Worm (Caenorhabditis elegans) whole organism, dauer: Measurements from ENCODE around the gene Y116A8B.4.

Source experiments
- unc-62 ChIP-seq: sonication (generic microtip); optimal IDR thresholded peaks from 2 replicates; lab custom pipeline; 2017; ENCODE audit warnings: missing biosample characterization, missing genetic modification reagents, missing genetic modification characterization

Y116A8B.4 gene

DNA sequence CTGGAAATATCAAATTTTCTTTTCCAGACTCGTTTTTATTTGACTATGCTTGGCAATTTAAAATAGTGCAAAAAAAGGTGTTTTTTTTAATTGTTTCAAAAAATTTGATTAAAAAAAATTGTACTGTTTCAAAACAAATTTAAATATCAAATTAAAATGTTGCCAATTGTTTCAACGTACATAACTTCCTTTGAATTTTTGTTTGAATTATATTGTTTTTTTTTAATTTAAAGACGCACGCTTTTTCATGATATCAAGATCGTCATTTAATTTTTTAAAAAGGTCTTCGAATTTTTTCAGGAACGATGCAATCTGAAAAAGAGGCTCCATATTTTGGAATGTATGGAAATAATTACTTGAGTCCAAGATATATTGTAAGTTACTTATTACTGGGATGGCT, at the start of gene Y116A8B.4:
Y116A8B.4 (plus strand) TSS at position 301 of the 400 bp plus-strand sequence.
- TF ChIP-seq unc-62, result no peak

- TF ChIP-seq unc-62, result no peak
Measured at ce11 chrIV:17174087-17174486, 49.5 kb upstream of the Y116A8B.4 start.

DNA sequence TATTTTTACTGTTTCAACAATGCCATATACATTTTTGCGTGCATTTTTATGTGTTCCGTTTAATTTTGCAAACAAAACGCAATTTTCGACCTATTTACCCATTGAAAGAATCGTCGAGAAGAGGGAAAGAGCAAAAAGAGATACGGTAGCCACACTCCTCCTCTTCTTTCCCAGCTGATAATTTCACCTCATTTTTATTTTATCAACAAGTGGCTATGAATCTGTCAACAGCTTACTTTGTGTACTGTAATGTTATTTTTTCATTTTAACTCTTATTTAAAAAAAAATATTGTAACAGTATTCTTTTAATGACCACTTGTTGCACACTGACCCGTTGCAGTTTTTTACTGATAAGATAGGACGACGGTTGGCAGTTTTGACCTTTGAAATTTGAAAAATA, 48.6 kb upstream of the Y116A8B.4 start:
- no peak for TF ChIP-seq unc-62

DNA sequence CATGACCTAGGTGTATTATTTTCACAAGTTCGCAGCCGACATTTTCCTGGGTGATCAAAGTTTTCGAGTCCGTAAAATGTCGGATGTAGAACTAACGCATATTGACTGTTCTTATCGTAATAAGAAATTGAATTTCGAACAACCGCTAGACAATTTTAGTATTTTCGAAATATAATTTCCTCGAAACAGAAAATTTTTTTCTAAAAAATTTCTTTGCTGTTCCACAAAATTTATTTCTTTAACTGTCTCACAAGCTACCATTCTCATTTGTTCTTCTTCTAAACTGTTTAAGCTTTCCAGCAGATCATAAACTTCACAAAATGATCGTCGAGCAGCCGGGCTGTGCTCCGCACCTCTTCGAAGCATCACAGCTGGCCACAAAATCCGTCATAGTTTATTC, 47.4 kb upstream of the Y116A8B.4 start, which contains the start of gene C52D10.3:
C52D10.3 (plus strand) TSS at position 301 of the 400 bp plus-strand sequence.
- TF ChIP-seq unc-62, result no peak

DNA sequence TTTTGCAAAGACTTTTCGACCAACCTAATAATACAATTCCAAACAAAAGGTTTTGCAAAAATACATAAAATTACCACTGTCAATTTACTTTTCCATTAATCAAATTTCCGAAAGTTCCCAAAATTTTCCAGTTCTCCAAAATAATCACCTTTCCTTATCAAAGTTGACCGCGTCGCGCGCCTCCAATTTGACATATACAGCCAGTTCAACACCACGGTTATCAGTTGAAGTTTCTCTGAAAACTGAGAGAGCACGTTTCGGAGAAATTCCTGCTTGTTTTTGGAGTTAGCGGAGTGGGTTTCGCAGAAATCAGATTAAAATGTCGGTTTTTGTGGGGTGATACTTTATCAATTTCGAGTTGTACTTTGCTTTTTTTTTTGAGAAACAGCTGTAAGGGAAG, 44.5 kb upstream of the Y116A8B.4 start:
- TF ChIP-seq unc-62, result no peak

ce11 chrIV:17179565-17179964, 44.0 kb upstream of the Y116A8B.4 start:
- TF ChIP-seq unc-62, result no peak

DNA sequence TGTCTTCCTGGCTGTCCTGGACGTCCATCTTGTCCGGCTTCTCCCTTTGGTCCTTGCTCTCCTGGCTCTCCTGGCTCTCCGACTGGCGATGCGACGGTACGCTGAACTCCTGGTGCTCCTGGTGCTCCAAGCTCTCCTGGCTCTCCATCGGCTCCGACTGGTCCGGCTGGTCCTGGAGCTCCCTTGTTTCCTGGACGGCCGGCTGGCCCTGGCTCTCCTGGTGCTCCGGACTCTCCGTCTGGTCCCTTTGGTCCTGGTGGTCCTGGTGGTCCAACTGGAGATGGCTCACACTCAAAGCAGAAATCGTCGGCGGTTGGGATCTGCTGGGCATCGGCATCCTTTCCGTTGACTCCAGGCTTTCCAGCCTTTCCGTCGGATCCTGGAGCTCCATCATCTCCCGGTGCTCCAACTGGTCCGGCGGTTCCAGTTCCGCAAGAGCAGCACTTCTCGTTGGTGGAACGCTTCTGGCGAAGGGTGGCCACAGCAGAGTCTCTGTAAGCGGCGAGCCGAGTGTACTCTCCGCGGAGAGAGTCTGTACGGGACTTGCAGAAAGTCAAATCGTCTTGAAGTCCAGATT, 40.5 kb upstream of the Y116A8B.4 start:
- TF ChIP-seq unc-62, result no peak

DNA sequence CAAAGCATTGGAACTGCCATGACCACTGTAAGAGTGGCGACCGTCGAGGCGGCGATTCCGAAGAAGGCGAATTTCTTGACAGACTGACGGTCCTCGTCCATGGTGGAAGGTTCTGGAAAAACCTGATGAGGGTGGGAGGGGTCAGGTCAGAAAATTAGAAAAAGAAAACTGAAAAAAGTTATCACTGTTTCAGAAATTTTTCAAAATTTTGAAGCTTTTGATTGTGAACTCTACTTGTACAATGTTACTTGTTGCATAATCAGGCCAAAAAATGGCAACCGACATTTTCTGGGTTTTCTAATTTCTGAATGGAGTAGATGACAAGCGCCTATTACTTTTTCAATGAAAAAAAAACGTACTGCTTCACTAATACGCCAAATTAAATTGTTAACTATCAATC, 39.9 kb upstream of the Y116A8B.4 start, which contains the start of gene col-138:
col-138 (minus strand) TSS at position 101 of the 400 bp plus-strand sequence.
- no peak for TF ChIP-seq unc-62

- no peak for TF ChIP-seq unc-62
Measured at ce11 chrIV:17189193-17189592, 34.4 kb upstream of the Y116A8B.4 start.

- TF ChIP-seq unc-62, result no peak
Measured at ce11 chrIV:17191791-17192190, 31.8 kb upstream of the Y116A8B.4 start, which contains the start of gene flp-17. Gene flp-17 (minus strand): TSS chrIV:17191891.

DNA sequence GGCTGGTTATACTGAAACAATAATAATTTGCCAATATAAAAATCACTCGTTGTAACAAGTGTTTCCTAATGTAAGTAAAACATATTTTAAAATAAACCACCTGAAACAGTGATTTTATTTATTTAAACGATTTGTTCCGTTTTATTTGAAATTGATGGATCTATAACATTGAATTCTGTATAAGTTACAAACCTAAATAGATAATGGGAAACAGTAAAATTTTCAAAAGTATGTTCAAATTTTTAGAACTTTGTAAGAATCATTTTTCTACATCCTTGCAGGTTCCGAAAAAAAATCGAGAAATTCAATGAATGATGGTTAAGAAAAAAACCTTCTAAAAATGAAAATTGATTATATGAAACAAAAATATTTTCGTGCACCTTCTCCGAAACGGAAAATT, 30.1 kb upstream of the Y116A8B.4 start:
- TF ChIP-seq unc-62, result no peak

DNA sequence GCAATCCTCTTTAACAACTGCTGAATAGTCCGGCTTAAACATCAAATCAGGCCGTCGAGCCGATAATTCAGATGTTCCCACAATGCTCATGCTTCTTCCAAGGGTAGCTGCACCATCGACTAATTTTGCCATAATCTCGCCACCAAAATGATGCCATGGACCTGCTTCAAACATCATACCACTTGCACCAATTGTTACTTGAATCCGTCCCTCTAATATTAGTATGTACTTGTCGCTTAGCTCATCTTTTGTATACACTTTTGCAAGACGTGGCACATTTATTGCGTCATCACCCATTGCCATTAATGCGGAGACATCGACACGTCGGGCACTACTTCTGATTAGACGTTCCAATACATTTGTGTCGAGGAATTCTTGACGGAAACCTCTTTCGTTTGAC, 23.9 kb upstream of the Y116A8B.4 start:
- TF ChIP-seq unc-62, result no peak

ce11 chrIV:17206745-17207144, 16.8 kb upstream of the Y116A8B.4 start, which contains the start of gene cnnm-1:
Gene cnnm-1 (minus strand): TSS chrIV:17206845.
- TF ChIP-seq unc-62, result no peak

DNA sequence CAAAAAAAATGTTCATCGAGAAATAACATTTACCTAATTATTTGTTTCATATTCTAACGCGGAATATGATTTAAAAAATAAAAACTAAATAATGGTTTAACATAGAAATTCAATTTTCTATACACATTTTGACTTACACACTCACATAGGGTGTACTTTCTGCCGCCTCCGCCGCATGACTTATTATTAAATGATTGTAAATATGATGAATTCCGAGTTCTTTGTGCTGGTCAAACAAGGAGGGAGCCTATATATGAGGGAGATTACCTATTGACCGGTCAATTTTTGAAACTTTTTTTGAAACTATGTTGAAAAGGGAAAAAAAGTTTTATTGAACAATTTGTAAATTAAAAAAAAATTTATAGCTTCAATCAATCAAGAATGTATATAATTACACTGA, 15.7 kb upstream of the Y116A8B.4 start:
- no peak for TF ChIP-seq unc-62

DNA sequence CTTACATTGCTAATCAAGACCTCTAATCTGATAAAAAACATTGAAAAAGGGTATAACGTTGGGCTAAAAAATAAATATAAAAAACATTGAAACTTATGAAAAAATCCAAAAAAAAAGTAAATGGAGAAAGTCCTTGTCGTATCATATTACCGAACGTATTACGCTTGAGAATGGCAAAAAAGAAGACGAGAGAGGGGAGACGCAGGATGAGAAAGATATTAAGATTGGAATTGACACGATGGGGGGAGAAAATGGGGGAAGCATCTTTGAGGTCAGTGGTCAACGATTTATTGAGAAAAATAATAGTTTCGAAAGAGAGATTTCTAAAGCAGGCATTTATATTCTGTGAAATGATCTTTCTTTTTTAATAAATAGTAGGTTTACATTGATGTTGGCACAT, 14.3 kb upstream of the Y116A8B.4 start:
- no peak for TF ChIP-seq unc-62

DNA sequence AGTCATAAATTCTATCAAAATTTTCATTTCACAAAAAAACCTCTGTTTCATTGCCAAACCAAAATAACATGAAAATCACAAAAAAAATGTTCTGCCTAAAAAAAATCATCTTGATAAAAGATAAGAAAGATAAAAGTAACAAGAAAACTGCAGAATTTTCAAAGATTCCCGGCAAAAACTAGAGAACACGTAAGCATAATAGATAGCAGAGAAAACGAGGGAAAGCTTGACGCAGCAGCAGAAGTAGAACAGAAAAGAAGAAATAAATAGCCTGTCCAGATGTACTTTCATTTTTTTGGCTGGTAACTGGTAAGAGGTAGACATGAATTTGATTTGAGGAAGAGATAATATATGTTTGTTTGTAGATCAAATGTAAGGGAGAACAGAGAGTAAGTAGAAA, 12.8 kb upstream of the Y116A8B.4 start:
- no peak for TF ChIP-seq unc-62

DNA sequence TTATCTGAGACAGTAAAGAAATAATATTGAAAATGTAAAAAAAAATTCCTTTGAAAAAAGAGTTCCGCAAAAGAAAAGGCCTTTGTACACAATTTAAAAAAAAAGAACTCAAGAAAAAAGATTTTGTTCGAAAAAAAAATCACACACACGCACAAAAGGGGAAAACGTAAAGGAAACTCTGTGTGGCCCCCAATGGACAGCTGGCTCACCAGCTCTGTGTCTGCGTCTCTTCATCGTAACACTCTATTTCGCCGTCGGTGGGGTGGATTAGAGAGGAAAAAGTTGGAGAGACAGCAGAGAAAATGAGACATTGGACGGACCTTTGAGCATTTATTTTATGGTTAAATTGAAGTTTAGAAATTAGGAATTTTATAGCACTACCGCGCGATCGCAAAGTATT, 8.5 kb upstream of the Y116A8B.4 start:
- TF ChIP-seq unc-62, result no peak

ce11 chrIV:17216048-17216447, 7.5 kb upstream of the Y116A8B.4 start, which contains the start of gene Y116A8B.1:
Gene Y116A8B.1 (plus strand): TSS chrIV:17216348.
- no peak for TF ChIP-seq unc-62

DNA sequence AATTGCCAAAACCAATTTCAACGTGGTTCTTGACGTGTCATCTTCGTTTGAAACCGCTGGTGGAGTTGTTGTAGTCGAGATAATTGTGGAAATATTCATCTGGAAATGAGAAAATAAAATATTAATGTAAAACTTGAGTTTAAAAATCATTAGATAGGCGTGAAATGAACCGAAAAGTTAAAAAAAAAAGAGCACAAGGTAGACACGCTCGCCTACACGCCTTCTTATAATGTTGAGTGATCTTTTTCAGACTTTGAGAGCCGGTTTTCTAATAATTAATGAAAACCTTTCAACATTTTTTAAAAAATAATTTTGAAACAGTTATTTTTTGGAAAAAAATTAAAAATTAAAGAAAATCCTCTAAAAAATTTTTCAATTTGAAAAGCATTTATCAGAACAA, 7.4 kb downstream of the Y116A8B.4 start, which contains the start of gene npr-32:
npr-32 (minus strand) TSS at position 101 of the 400 bp plus-strand sequence.
- no peak for TF ChIP-seq unc-62
